Worm (Caenorhabditis elegans) whole organism, mixed stage, embryonic: Measurements from ENCODE around the gene F23H11.2.

ENCODE experiments used
- blmp-1 ChIP-seq: fragments of 150-350 bp; optimal IDR thresholded peaks from 2 replicates; lab custom pipeline; 2014; ENCODE audit warnings: missing biosample characterization, missing genetic modification characterization
- ces-1 ChIP-seq: fragments of 150-350 bp; optimal IDR thresholded peaks from 2 replicates; lab custom pipeline; 2014; ENCODE audit warnings: missing biosample characterization, missing genetic modification reagents, missing genetic modification characterization
- elt-3 ChIP-seq: fragments of 150-350 bp; optimal IDR thresholded peaks from 2 replicates; lab custom pipeline; 2014; ENCODE audit warnings: missing biosample characterization, missing genetic modification characterization
- mab-5 ChIP-seq: fragments of 150-350 bp; optimal IDR thresholded peaks from 2 replicates; lab custom pipeline; 2014; ENCODE audit warnings: missing biosample characterization, missing genetic modification characterization
- nhr-237 ChIP-seq: fragments of 150-350 bp; optimal IDR thresholded peaks from 2 replicates; lab custom pipeline; 2014; ENCODE audit warnings: missing biosample characterization, missing genetic modification characterization
- pha-4 ChIP-seq: fragments of 150-350 bp; optimal IDR thresholded peaks from 2 replicates; lab custom pipeline; 2018; ENCODE audit warnings: missing biosample characterization, missing genetic modification reagents, missing genetic modification characterization
- snpc-4 ChIP-seq: fragments of 150-350 bp; optimal IDR thresholded peaks from 2 replicates; lab custom pipeline; 2014; ENCODE audit warnings: missing biosample characterization, missing genetic modification characterization
- unc-120 ChIP-seq: sonication (generic microtip); optimal IDR thresholded peaks from 2 replicates; lab custom pipeline; 2017; ENCODE audit warnings: missing genetic modification characterization, missing compliant biosample characterization; ENCODE audit not compliant: poor library complexity, severe bottlenecking
- unc-39 ChIP-seq: fragments of 150-350 bp; optimal IDR thresholded peaks from 2 replicates; lab custom pipeline; 2014; ENCODE audit warnings: missing biosample characterization, missing genetic modification characterization

- TF ChIP-seq unc-120 (tag; lab: Kevin White, UChicago) = no peak
- no peak for TF ChIP-seq snpc-4
- no peak for TF ChIP-seq nhr-237 (tag; lab: Kevin White, UChicago)
- TF ChIP-seq pha-4 = no peak
- no peak for TF ChIP-seq elt-3 (tag; lab: Kevin White, UChicago)
- no peak for TF ChIP-seq ces-1 (GFP tag; lab: Kevin White, UChicago)
- no peak for TF ChIP-seq blmp-1 (tag; lab: Kevin White, UChicago)
- TF ChIP-seq unc-39 = no peak
- no peak for TF ChIP-seq mab-5
These were observed 11.8 kb downstream of the F23H11.2 start, which contains the start of gene F23H11.4 for ce11 chrIII:907311-907710.
